Worm (Caenorhabditis elegans) whole organism, early embryonic: ENCODE data around the gene str-165.
A peak's percentile ranks its signal among the peaks of the same experiment; 100 is the strongest.

Source experiments
- B0310.2 ChIP-seq: sonication (generic microtip); optimal IDR thresholded peaks from 2 replicates; lab custom pipeline; 2016; ENCODE audit warnings: mild to moderate bottlenecking, missing genetic modification characterization, missing compliant biosample characterization
- F13C5.2 ChIP-seq: sonication (generic microtip); optimal IDR thresholded peaks from 2 replicates; lab custom pipeline; 2017; ENCODE audit warnings: mild to moderate bottlenecking, missing genetic modification characterization, inconsistent platforms, missing compliant biosample characterization
- aly-1 ChIP-seq: sonication (generic microtip); optimal IDR thresholded peaks from 2 replicates; lab custom pipeline; 2016; ENCODE audit warnings: missing genetic modification characterization, missing compliant biosample characterization
- ama-1 ChIP-seq: fragments of 150-350 bp; optimal IDR thresholded peaks from 2 replicates; lab custom pipeline; 2014
- ceh-13 ChIP-seq: fragments of 200-800 bp; sonication (Bioruptor generic); optimal IDR thresholded peaks from 2 replicates; lab custom pipeline; 2018; ENCODE audit warnings: mild to moderate bottlenecking, missing genetic modification characterization, missing compliant biosample characterization
- ceh-36 ChIP-seq: sonication (generic microtip); optimal IDR thresholded peaks from 2 replicates; lab custom pipeline; 2016; ENCODE audit warnings: missing genetic modification characterization, inconsistent platforms, missing compliant biosample characterization
- ets-7 ChIP-seq: sonication (generic microtip); optimal IDR thresholded peaks from 2 replicates; lab custom pipeline; 2016; ENCODE audit warnings: missing genotype, missing genetic modification characterization, missing compliant biosample characterization
- flt-1 ChIP-seq: fragments of 200-800 bp; sonication (Bioruptor generic); IDR thresholded peaks from 2 replicates; pipeline ENCODE4 v1.3.6; 2022; ENCODE audit warnings: missing genetic modification characterization, missing compliant biosample characterization
- hmbx-1 ChIP-seq: sonication (generic microtip); optimal IDR thresholded peaks from 2 replicates; lab custom pipeline; 2016; ENCODE audit warnings: mild to moderate bottlenecking, missing genetic modification characterization, missing compliant biosample characterization
- hmg-4 ChIP-seq: fragments of 200-800 bp; sonication (Bioruptor generic); optimal IDR thresholded peaks from 2 replicates; lab custom pipeline; 2018; ENCODE audit warnings: mild to moderate bottlenecking, missing genetic modification characterization, missing compliant biosample characterization
- hnd-1 ChIP-seq: sonication (generic microtip); optimal IDR thresholded peaks from 2 replicates; lab custom pipeline; 2016; ENCODE audit warnings: missing genetic modification characterization, missing compliant biosample characterization
- pes-1 ChIP-seq: fragments of 200-800 bp; sonication (Bioruptor generic); IDR thresholded peaks from 2 replicates; pipeline ENCODE4 v1.3.6; 2022; ENCODE audit warnings: missing genetic modification reagents, missing genetic modification characterization, missing compliant biosample characterization
- scrt-1 ChIP-seq: fragments of 200-800 bp; sonication (Bioruptor generic); IDR thresholded peaks from 2 replicates; pipeline ENCODE4 v1.3.6; 2022; ENCODE audit warnings: missing genetic modification characterization, missing compliant biosample characterization
- sea-1 ChIP-seq: fragments of 200-800 bp; sonication (Bioruptor generic); conservative IDR thresholded peaks from 2 replicates; pipeline ENCODE4 v1.3.6; 2022; ENCODE audit warnings: missing genetic modification characterization, missing compliant biosample characterization
- tbx-11 ChIP-seq: fragments of 200-800 bp; sonication (Bioruptor generic); IDR thresholded peaks from 2 replicates; pipeline ENCODE4 v1.3.6; 2022; ENCODE audit warnings: missing genetic modification characterization, missing compliant biosample characterization
- tbx-37 ChIP-seq: fragments of 200-800 bp; sonication (Bioruptor generic); conservative IDR thresholded peaks from 2 replicates; pipeline ENCODE4 v1.3.6; 2022; ENCODE audit warnings: missing genetic modification reagents, missing genetic modification characterization, missing compliant biosample characterization
- tra-4 ChIP-seq: sonication (generic microtip); optimal IDR thresholded peaks from 2 replicates; lab custom pipeline; 2017; ENCODE audit warnings: missing genetic modification characterization, missing compliant biosample characterization

The str-165 gene

DNA sequence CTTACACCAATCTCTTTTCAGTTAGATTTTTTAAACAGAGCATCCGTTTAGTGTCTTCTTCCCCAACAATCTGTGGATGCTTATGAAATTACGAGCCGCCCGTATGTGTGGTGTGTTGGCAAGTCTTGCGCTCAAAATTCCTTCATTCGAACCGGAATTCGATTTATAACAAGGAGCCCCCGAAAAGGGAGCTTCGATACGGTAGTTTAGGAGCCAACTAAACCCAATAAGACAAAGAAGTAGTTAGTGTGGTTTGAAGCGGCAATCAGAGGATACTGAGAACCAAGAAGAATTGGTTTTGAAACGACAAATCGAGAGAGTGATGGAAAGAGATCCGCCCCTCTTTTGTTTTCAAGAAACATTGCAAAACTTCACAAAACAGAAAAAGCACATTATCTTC is 18.6 kb upstream of the str-165 start:
- no peak for TF ChIP-seq flt-1
- TF ChIP-seq pes-1 (GFP tag; lab: Robert Waterston, UW) = no peak
- no peak for TF ChIP-seq scrt-1 (GFP tag; lab: Robert Waterston, UW)
- TF ChIP-seq ama-1 = no peak
- TF ChIP-seq sea-1 = no peak
- no peak for TF ChIP-seq F13C5.2 (tag; lab: Kevin White, UChicago)
- TF ChIP-seq B0310.2 (tag; lab: Kevin White, UChicago) = no peak
- TF ChIP-seq tra-4 (tag; lab: Kevin White, UChicago) = no peak
- TF ChIP-seq tbx-37 (GFP tag; lab: Robert Waterston, UW) = no peak

DNA sequence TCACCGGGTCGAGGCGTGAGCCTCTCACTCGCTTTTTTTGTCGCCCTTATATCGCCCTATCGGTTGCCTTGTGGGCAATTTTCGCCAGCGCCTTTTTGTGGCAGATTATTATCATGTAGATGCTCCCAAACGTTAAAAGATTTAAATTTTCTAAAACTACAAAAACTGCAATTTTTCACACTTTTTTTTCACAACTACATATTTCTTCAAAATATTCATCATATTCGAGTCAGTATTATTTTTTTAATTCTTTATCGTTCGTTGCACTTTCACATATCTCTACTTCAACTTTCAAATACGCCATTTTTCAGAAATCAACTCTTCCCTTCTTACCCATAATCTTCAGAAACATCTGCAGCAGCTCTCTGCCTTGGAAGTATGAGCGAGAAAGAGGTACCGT is 18.0 kb upstream of the str-165 start, which contains the start of gene ceh-24:
Gene ceh-24, plus strand, starts transcription at position 301 of the 400 bp plus-strand sequence.
- TF ChIP-seq scrt-1 (GFP tag; lab: Robert Waterston, UW) (no peak), hmbx-1 (tag; lab: Kevin White, UChicago) (no peak), B0310.2 (tag; lab: Kevin White, UChicago) (no peak), pes-1 (GFP tag; lab: Robert Waterston, UW) (no peak), tbx-11 (no peak), F13C5.2 (tag; lab: Kevin White, UChicago) (no peak), tbx-37 (GFP tag; lab: Robert Waterston, UW) (no peak), flt-1 (no peak), hmg-4 (GFP tag; lab: Kevin White, UChicago) (no peak), ceh-13 (GFP tag; lab: Kevin White, UChicago) (no peak), aly-1 (tag; lab: Kevin White, UChicago) (no peak), tra-4 (tag; lab: Kevin White, UChicago) (no peak), ets-7 (tag; lab: Kevin White, UChicago) (no peak), ceh-36 (no peak)

DNA sequence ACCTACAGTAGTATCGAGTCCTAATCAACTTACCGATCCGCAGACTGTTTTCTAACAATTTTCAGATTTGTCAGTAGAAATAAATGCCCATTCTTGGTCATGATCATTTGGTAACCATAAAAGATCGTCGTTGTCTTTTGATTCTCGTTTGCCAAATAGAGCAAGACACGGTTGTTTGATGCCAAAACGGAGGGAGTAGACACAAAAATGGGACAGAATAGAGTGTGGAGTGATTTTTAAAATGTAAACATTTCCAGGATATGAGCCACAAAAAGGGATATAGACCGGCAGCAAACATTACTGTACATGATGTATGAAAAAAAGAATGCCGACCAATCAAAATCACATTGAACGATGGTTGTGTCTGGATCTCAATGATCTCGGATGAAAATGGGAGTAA is 14.0 kb upstream of the str-165 start, which contains the start of gene F55B12.2:
Gene F55B12.2, minus strand, starts transcription at position 101 of the 400 bp plus-strand sequence.
- TF ChIP-seq tra-4 (tag; lab: Kevin White, UChicago) (no peak), hmbx-1 (tag; lab: Kevin White, UChicago) (no peak), ama-1 (no peak), hmg-4 (GFP tag; lab: Kevin White, UChicago) (no peak), tbx-11 (no peak), hnd-1 (tag; lab: Kevin White, UChicago) (no peak), sea-1 (no peak), ceh-13 (GFP tag; lab: Kevin White, UChicago) (no peak), aly-1 (tag; lab: Kevin White, UChicago) (no peak), pes-1 (GFP tag; lab: Robert Waterston, UW) (no peak), ceh-36 (no peak), flt-1 (no peak), tbx-37 (GFP tag; lab: Robert Waterston, UW) (no peak), scrt-1 (GFP tag; lab: Robert Waterston, UW) (no peak), B0310.2 (tag; lab: Kevin White, UChicago) (no peak), ets-7 (tag; lab: Kevin White, UChicago) (no peak), F13C5.2 (tag; lab: Kevin White, UChicago) (no peak)

DNA sequence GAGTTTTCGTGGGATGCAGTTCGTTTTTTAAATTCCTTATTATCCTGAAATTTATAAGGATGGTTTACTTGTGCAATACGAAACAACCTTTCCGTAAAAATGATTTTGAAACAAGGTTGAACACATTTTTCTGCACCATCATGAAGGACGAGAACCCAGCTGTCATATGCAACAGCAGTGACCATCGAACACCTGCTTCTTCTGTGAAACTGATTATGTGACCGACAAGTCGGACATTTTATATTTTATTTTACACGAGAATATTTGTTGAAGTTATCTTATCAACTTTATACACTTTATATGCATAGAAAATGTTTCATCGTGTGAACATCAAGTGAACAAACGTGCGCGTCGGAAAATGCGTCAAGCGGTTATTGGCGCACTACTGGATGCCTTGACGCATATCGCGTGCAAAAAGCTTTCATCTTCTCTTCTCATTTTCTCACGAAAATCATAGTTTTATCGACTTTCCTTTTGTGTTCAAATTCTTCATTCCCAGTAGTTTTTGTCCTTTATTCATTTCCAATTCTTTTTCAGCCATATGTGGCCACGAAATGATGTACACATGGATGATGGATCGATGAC is 12.0 kb upstream of the str-165 start, which contains the start of gene sel-10:
Gene sel-10, plus strand, starts transcription at position 538 of the 585 bp plus-strand sequence.
- TF ChIP-seq ama-1 = no peak
- TF ChIP-seq F13C5.2 (tag; lab: Kevin White, UChicago) = peak; percentile 30

DNA sequence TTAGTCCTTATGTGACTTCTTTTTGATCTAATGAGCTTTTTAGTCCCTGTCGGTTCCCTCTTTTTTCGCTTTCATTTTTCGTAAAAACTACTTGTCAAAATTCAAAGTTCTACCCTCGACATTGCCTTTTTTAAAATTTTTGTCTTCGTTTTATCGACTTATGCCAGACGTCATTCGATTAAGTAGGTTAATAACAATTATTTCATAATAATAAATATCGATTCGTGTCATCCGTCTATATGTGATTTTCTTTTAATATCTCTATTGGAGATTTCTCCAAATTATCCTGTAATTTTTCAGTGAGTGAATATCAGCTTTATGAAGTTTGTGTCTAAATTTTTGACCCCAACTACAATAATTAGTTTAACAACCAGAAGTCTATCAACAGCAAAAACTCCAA is 8.2 kb upstream of the str-165 start, which contains the start of gene hpo-31:
Gene hpo-31, plus strand, starts transcription at position 301 of the 400 bp plus-strand sequence.
- TF ChIP-seq ceh-13 (GFP tag; lab: Kevin White, UChicago) (no peak), sea-1 (no peak), scrt-1 (GFP tag; lab: Robert Waterston, UW) (no peak), tra-4 (tag; lab: Kevin White, UChicago) (no peak), pes-1 (GFP tag; lab: Robert Waterston, UW) (no peak)

DNA sequence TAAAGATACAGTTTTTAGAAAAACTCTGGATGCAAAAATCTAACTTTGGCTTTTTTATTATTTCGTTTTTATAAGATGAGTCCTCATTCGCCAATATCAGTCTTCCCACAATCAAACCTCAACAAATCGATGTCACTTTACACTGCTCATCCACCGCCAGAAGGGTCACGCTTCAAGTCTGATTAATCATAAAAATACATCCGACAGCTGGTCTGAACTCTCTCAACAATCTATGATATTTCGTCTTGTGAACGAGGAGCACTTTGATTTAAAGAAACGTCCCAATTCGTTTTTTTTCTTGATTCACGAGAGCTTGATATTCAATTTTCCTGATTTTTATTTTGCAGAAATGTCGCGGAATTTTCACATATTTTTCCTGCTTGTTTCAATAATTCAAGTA is 3.0 kb upstream of the str-165 start, which contains the start of gene nrf-5:
Gene nrf-5, plus strand, starts transcription at position 348 of the 400 bp plus-strand sequence.
- no peak for TF ChIP-seq ama-1
- no peak for TF ChIP-seq hmbx-1 (tag; lab: Kevin White, UChicago)
- no peak for TF ChIP-seq tra-4 (tag; lab: Kevin White, UChicago)
- TF ChIP-seq ceh-36 = no peak
- TF ChIP-seq F13C5.2 (tag; lab: Kevin White, UChicago) = no peak
- TF ChIP-seq hnd-1 (tag; lab: Kevin White, UChicago) = no peak
- TF ChIP-seq aly-1 (tag; lab: Kevin White, UChicago) = no peak
- TF ChIP-seq ets-7 (tag; lab: Kevin White, UChicago) = no peak
- no peak for TF ChIP-seq pes-1 (GFP tag; lab: Robert Waterston, UW)
- TF ChIP-seq sea-1 = no peak
- TF ChIP-seq ceh-13 (GFP tag; lab: Kevin White, UChicago) = no peak
- TF ChIP-seq hmg-4 (GFP tag; lab: Kevin White, UChicago) = no peak
- TF ChIP-seq tbx-11 = no peak
- no peak for TF ChIP-seq flt-1
- TF ChIP-seq scrt-1 (GFP tag; lab: Robert Waterston, UW) = no peak
- TF ChIP-seq B0310.2 (tag; lab: Kevin White, UChicago) = no peak
- no peak for TF ChIP-seq tbx-37 (GFP tag; lab: Robert Waterston, UW)

DNA sequence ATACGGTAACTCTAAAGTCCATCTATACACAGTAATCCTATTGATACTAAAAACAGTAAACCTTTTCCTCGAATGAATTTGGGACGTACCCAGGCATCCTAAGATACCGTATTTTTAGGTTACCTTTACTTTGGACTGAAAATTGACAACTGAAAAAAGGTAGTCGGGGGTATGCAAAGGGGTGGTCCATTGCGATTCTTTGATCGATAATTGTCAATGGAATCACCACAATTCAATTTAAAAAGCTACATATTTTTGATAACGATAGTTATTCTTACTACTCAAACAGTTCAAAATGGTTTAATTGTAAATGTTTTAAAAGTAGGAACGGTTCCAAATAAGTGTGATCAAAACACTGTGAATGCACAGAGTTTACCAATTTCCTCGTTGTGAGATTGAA is 3.0 kb downstream of the str-165 start, which contains the start of gene srx-129:
Gene srx-129, plus strand, starts transcription at position 301 of the 400 bp plus-strand sequence.
- TF ChIP-seq tra-4 (tag; lab: Kevin White, UChicago) (no peak), aly-1 (tag; lab: Kevin White, UChicago) (no peak), ama-1 (no peak), tbx-11 (no peak), pes-1 (GFP tag; lab: Robert Waterston, UW) (no peak), flt-1 (no peak), scrt-1 (GFP tag; lab: Robert Waterston, UW) (no peak), hnd-1 (tag; lab: Kevin White, UChicago) (no peak), F13C5.2 (tag; lab: Kevin White, UChicago) (no peak), B0310.2 (tag; lab: Kevin White, UChicago) (no peak), ets-7 (tag; lab: Kevin White, UChicago) (no peak)
